Worm (Caenorhabditis elegans) whole organism, L4 larva: ENCODE measurements around the gene srbc-68.

Experiments used
- F10B5.3 ChIP-seq: sonication (generic microtip); optimal IDR thresholded peaks from 2 replicates; lab custom pipeline; 2016; ENCODE audit warnings: mild to moderate bottlenecking, missing genetic modification characterization, missing compliant biosample characterization
- F26F4.8 ChIP-seq: fragments of 200-800 bp; sonication (Bioruptor generic); conservative IDR thresholded peaks from 2 replicates; pipeline ENCODE4 v1.3.6; 2022; ENCODE audit warnings: missing genetic modification characterization, missing compliant biosample characterization
- F37D6.2 ChIP-seq: sonication (generic microtip); optimal IDR thresholded peaks from 2 replicates; lab custom pipeline; 2016; ENCODE audit warnings: mild to moderate bottlenecking, missing genetic modification characterization, missing compliant biosample characterization
- Y75B8A.6 ChIP-seq: fragments of 200-800 bp; sonication (Bioruptor generic); IDR thresholded peaks from 2 replicates; pipeline ENCODE4 v1.3.6; 2022; ENCODE audit warnings: missing genetic modification reagents, missing genetic modification characterization, missing compliant biosample characterization
- aha-1 ChIP-seq: fragments of 150-350 bp; peaks from one replicate; lab custom pipeline; 2014; ENCODE audit warnings: missing biosample characterization, missing genetic modification characterization
- aly-2 ChIP-seq: sonication (generic microtip); optimal IDR thresholded peaks from 2 replicates; lab custom pipeline; 2018; ENCODE audit warnings: missing biosample characterization, missing genetic modification characterization
- ama-1 ChIP-seq: fragments of 150-350 bp; optimal IDR thresholded peaks from 2 replicates; lab custom pipeline; 2014; ENCODE audit warnings: inconsistent platforms, mixed read lengths
- ceh-20 ChIP-seq: fragments of 200-800 bp; sonication (Bioruptor generic); IDR thresholded peaks from 2 replicates; pipeline ENCODE4 v1.3.6; 2022; ENCODE audit warnings: missing genetic modification reagents, missing genetic modification characterization, missing compliant biosample characterization
- ceh-44 ChIP-seq: fragments of 200-800 bp; sonication (Bioruptor generic); IDR thresholded peaks from 2 replicates; pipeline ENCODE4 v1.3.6; 2022; ENCODE audit warnings: missing genetic modification reagents, missing genetic modification characterization, missing compliant biosample characterization
- cey-2 ChIP-seq: sonication (generic microtip); optimal IDR thresholded peaks from 3 replicates; lab custom pipeline; 2017; ENCODE audit warnings: missing genetic modification characterization, mild to moderate bottlenecking, missing compliant biosample characterization, antibody characterized with exemption, borderline replicate concordance; ENCODE audit not compliant: insufficient read depth
- daf-12 ChIP-seq: fragments of 150-350 bp; optimal IDR thresholded peaks from 2 replicates; lab custom pipeline; 2014; ENCODE audit warnings: missing biosample characterization, missing genetic modification reagents, missing genetic modification characterization
- daf-19 ChIP-seq: fragments of 200-800 bp; sonication (Bioruptor generic); conservative IDR thresholded peaks from 2 replicates; pipeline ENCODE4 v1.3.6; 2022; ENCODE audit warnings: missing genetic modification characterization, missing compliant biosample characterization
- dmd-6 ChIP-seq: fragments of 200-800 bp; sonication (Bioruptor generic); IDR thresholded peaks from 2 replicates; pipeline ENCODE4 v1.3.6; 2022; ENCODE audit warnings: missing genetic modification reagents, missing genetic modification characterization, missing compliant biosample characterization
- dmd-8 ChIP-seq: fragments of 200-800 bp; sonication (Bioruptor generic); IDR thresholded peaks from 2 replicates; pipeline ENCODE4 v1.3.6; 2022; ENCODE audit warnings: missing genetic modification characterization, missing compliant biosample characterization
- dmd-9 ChIP-seq: fragments of 200-800 bp; sonication (Bioruptor generic); IDR thresholded peaks from 2 replicates; pipeline ENCODE4 v1.3.6; 2022; ENCODE audit warnings: missing genetic modification reagents, missing genetic modification characterization, missing compliant biosample characterization
- dve-1 ChIP-seq: sonication (generic microtip); optimal IDR thresholded peaks from 2 replicates; lab custom pipeline; 2017; ENCODE audit warnings: antibody characterized with exemption, mild to moderate bottlenecking, missing genetic modification characterization, missing compliant biosample characterization; ENCODE audit not compliant: insufficient read depth
- egl-27 ChIP-seq: sonication (generic microtip); optimal IDR thresholded peaks from 3 replicates; lab custom pipeline; 2017; ENCODE audit warnings: missing biosample characterization, missing genetic modification reagents, missing genetic modification characterization
- egl-43 ChIP-seq: fragments of 200-800 bp; sonication (Bioruptor generic); IDR thresholded peaks from 2 replicates; pipeline ENCODE4 v1.3.6; 2022; ENCODE audit warnings: missing genetic modification reagents, missing genetic modification characterization, missing compliant biosample characterization
- fos-1 ChIP-seq: fragments of 150-350 bp; optimal IDR thresholded peaks from 2 replicates; lab custom pipeline; 2014; ENCODE audit warnings: missing biosample characterization, missing genetic modification characterization
- gei-8 ChIP-seq: fragments of 200-800 bp; sonication (Bioruptor generic); optimal IDR thresholded peaks from 2 replicates; lab custom pipeline; 2018; ENCODE audit warnings: mild to moderate bottlenecking, missing genetic modification characterization, missing compliant biosample characterization
- hif-1 ChIP-seq, 2 experiments: sonication (generic microtip); optimal IDR thresholded peaks; 2 replicates each; lab custom pipeline; 2016 to 2017; ENCODE audit warnings: missing compliant biosample characterization in 2 of 2, missing genetic modification characterization in 2 of 2, missing genetic modification reagents in 2 of 2, missing genotype in 2 of 2, mild to moderate bottlenecking in 1 of 2
- hlh-11 ChIP-seq: fragments of 200-800 bp; sonication (Bioruptor generic); optimal IDR thresholded peaks from 2 replicates; lab custom pipeline; 2018; ENCODE audit warnings: mild to moderate bottlenecking, missing genetic modification characterization, missing compliant biosample characterization
- hlh-30 ChIP-seq: sonication (generic microtip); optimal IDR thresholded peaks from 2 replicates; lab custom pipeline; 2017; ENCODE audit warnings: antibody characterized with exemption, mild to moderate bottlenecking, missing genetic modification characterization, missing compliant biosample characterization; ENCODE audit not compliant: insufficient read depth
- hmg-1.1 ChIP-seq: fragments of 200-800 bp; sonication (Bioruptor generic); IDR thresholded peaks from 2 replicates; pipeline ENCODE4 v1.3.6; 2022; ENCODE audit warnings: missing genetic modification reagents, missing genetic modification characterization, missing compliant biosample characterization
- lim-7 ChIP-seq: fragments of 200-800 bp; sonication (Bioruptor generic); IDR thresholded peaks from 2 replicates; pipeline ENCODE4 v1.3.6; 2022; ENCODE audit warnings: missing genetic modification characterization, missing compliant biosample characterization
- lin-15B ChIP-seq: fragments of 150-350 bp; sonication (generic microtip); optimal IDR thresholded peaks from 3 replicates; lab custom pipeline; 2014; ENCODE audit warnings: missing biosample characterization, missing genetic modification characterization
- lir-3 ChIP-seq: sonication (generic microtip); optimal IDR thresholded peaks from 2 replicates; lab custom pipeline; 2016; ENCODE audit warnings: mild to moderate bottlenecking, missing genetic modification characterization, missing compliant biosample characterization
- madf-5 ChIP-seq, 2 experiments: fragments of 200-800 bp; sonication (Bioruptor generic); IDR thresholded peaks; 2 replicates each; pipeline ENCODE4 v1.3.6; 2022; ENCODE audit warnings: missing compliant biosample characterization in 2 of 2, missing genetic modification characterization in 2 of 2
- mdl-1 ChIP-seq, 2 experiments: fragments of 150-350 bp in 1 of 2; sonication (generic microtip) in 1 of 2; optimal IDR thresholded peaks; 2 replicates each; lab custom pipeline; 2014 to 2017; ENCODE audit warnings: missing biosample characterization in 2 of 2, missing genetic modification characterization in 2 of 2
- mxl-3 ChIP-seq: fragments of 200-800 bp; sonication (Bioruptor generic); optimal IDR thresholded peaks from 2 replicates; lab custom pipeline; 2018; ENCODE audit warnings: mild to moderate bottlenecking, missing genetic modification characterization, missing compliant biosample characterization
- nhr-10 ChIP-seq: fragments of 150-350 bp; optimal IDR thresholded peaks from 2 replicates; lab custom pipeline; 2014; ENCODE audit warnings: missing biosample characterization, missing genetic modification characterization
- nhr-111 ChIP-seq: fragments of 200-800 bp; sonication (Bioruptor generic); optimal IDR thresholded peaks from 2 replicates; lab custom pipeline; 2018; ENCODE audit warnings: mild to moderate bottlenecking, missing genetic modification characterization, missing compliant biosample characterization
- nhr-237 ChIP-seq: sonication (generic microtip); optimal IDR thresholded peaks from 2 replicates; lab custom pipeline; 2017; ENCODE audit warnings: missing biosample characterization, missing genetic modification characterization
- nhr-25 ChIP-seq: sonication (generic microtip); optimal IDR thresholded peaks from 2 replicates; lab custom pipeline; 2017; ENCODE audit warnings: missing genetic modification characterization, mild to moderate bottlenecking, missing compliant biosample characterization, antibody characterized with exemption, moderate library complexity, borderline replicate concordance; ENCODE audit not compliant: insufficient read depth
- nhr-28 ChIP-seq: fragments of 150-350 bp; optimal IDR thresholded peaks from 2 replicates; lab custom pipeline; 2014; ENCODE audit warnings: missing biosample characterization, missing genetic modification characterization
- nhr-41 ChIP-seq: fragments of 200-800 bp; sonication (Bioruptor generic); IDR thresholded peaks from 2 replicates; pipeline ENCODE4 v1.3.6; 2022; ENCODE audit warnings: missing genetic modification reagents, missing genetic modification characterization, missing compliant biosample characterization
- saeg-2 ChIP-seq: fragments of 200-800 bp; sonication (Bioruptor generic); IDR thresholded peaks from 2 replicates; pipeline ENCODE4 v1.3.6; 2022; ENCODE audit warnings: missing genetic modification reagents, missing genetic modification characterization, missing compliant biosample characterization
- skn-1 ChIP-seq: fragments of 150-350 bp; optimal IDR thresholded peaks from 2 replicates; lab custom pipeline; 2014; ENCODE audit warnings: missing biosample characterization, missing genetic modification characterization
- unc-39 ChIP-seq: sonication (generic microtip); optimal IDR thresholded peaks from 2 replicates; lab custom pipeline; 2017; ENCODE audit warnings: missing biosample characterization, missing genetic modification characterization
- unc-62 ChIP-seq, 3 experiments: fragments of 150-350 bp in 1 of 3; sonication (generic microtip); optimal IDR thresholded peaks in 2 of 3; peaks in 1 of 3; 1 replicate in 1 of 3; 2 replicates in 2 of 3; lab custom pipeline; 2014 to 2017; ENCODE audit warnings: missing biosample characterization in 3 of 3, missing genetic modification characterization in 3 of 3, missing genetic modification reagents in 3 of 3, missing genotype in 1 of 3
- zag-1 ChIP-seq: fragments of 150-350 bp; optimal IDR thresholded peaks from 2 replicates; lab custom pipeline; 2014; ENCODE audit warnings: missing biosample characterization, missing genetic modification characterization

srbc-68 gene

DNA sequence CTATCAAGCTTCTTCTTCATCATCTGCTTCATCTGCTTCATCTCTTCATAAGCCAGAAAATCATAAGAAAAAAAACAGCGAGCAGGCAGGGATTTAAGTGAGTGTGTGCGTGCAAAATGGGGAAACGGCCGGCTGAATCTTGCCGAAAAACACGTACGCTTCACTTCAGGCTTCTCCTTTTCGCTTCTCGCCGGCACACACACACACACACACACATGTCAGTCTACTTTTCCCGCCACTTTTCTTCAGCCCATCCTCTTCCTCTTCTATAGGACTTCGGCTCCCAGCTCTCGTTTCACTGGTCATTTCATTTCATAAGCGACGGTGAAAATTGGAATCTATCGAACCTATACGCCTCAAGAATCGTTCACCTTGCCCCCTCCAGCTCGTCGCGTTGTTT is 32.8 kb upstream of the srbc-68 start:
- TF ChIP-seq cey-2 (tag; lab: Kevin White, UChicago) (no peak), daf-19 (GFP tag; lab: Robert Waterston, UW) (no peak), egl-43 (no peak), Y75B8A.6 (GFP tag; lab: Robert Waterston, UW) (no peak), F10B5.3 (tag; lab: Kevin White, UChicago) (no peak), lin-15B (tag; lab: Kevin White, UChicago) (no peak), madf-5 (GFP tag; IDR thresholded peaks at IDR 0.05; lab: Robert Waterston, UW) (no peak), dve-1 (tag; lab: Kevin White, UChicago) (no peak), aly-2 (tag; lab: Kevin White, UChicago) (no peak), hmg-1.1 (0 out of 2 replicates have a peak, but pooled peaks have one; percentile 16), lir-3 (tag; lab: Kevin White, UChicago) (no peak), F37D6.2 (tag; lab: Kevin White, UChicago) (no peak), dmd-8 (GFP tag; lab: Robert Waterston, UW) (no peak), ama-1 (lab: Kevin White, UChicago) (no peak), unc-62 (GFP tag; optimal IDR thresholded peaks at IDR 0.05 in 1 of 2; lab: Kevin White, UChicago) (peak in 1 of 2 experiments; percentile 92), unc-62 (tag; optimal IDR thresholded peaks at IDR 0.05; lab: Kevin White, UChicago) (no peak), fos-1 (tag; lab: Kevin White, UChicago) (no peak), nhr-111 (GFP tag; lab: Kevin White, UChicago) (no peak), nhr-28 (tag; lab: Kevin White, UChicago) (no peak), daf-12 (tag; lab: Kevin White, UChicago) (no peak), ceh-44 (GFP tag; lab: Robert Waterston, UW) (no peak), hif-1 (tag; optimal IDR thresholded peaks at IDR 0.05; lab: Kevin White, UChicago) (peak in 1 of 2 experiments; percentile 98), dmd-9 (GFP tag; lab: Robert Waterston, UW) (no peak), hlh-11 (tag; lab: Kevin White, UChicago) (no peak), egl-27 (tag; lab: Kevin White, UChicago) (no peak), F26F4.8 (GFP tag; lab: Robert Waterston, UW) (no peak), dmd-6 (GFP tag; lab: Robert Waterston, UW) (no peak), nhr-25 (tag; lab: Kevin White, UChicago) (no peak), skn-1 (tag; lab: Kevin White, UChicago) (no peak), ceh-20 (GFP tag; lab: Robert Waterston, UW) (no peak), nhr-10 (tag; lab: Kevin White, UChicago) (no peak), hlh-30 (tag; lab: Kevin White, UChicago) (no peak), saeg-2 (GFP tag; lab: Robert Waterston, UW) (no peak), gei-8 (GFP tag; lab: Kevin White, UChicago) (no peak), unc-39 (tag; lab: Kevin White, UChicago) (no peak), aha-1 (tag; lab: Kevin White, UChicago) (peak; percentile 98), mxl-3 (peak; percentile 46), lim-7 (GFP tag; lab: Robert Waterston, UW) (no peak), zag-1 (tag; lab: Kevin White, UChicago) (no peak), mdl-1 (tag; optimal IDR thresholded peaks at IDR 0.05; lab: Kevin White, UChicago) (no peak), nhr-41 (no peak), nhr-237 (tag; lab: Kevin White, UChicago) (no peak)
